Worm (Caenorhabditis elegans) whole organism, midembryonic: ENCODE data around the gene D1022.3.

Experiments
- cog-1 ChIP-seq: sonication (generic microtip); optimal IDR thresholded peaks from 2 replicates; lab custom pipeline; 2016; ENCODE audit warnings: missing genetic modification characterization, missing compliant biosample characterization
- flt-1 ChIP-seq: fragments of 200-800 bp; sonication (Bioruptor generic); IDR thresholded peaks from 2 replicates; pipeline ENCODE4 v1.3.6; 2022; ENCODE audit warnings: missing genetic modification characterization, missing compliant biosample characterization
- klf-2 ChIP-seq: fragments of 200-800 bp; sonication (Bioruptor generic); conservative IDR thresholded peaks from 2 replicates; pipeline ENCODE4 v1.3.6; 2022; ENCODE audit warnings: missing genetic modification reagents, missing genetic modification characterization, missing compliant biosample characterization
- med-1 ChIP-seq: sonication (generic microtip); optimal IDR thresholded peaks from 2 replicates; lab custom pipeline; 2017; ENCODE audit warnings: missing genetic modification characterization, mild to moderate bottlenecking, missing compliant biosample characterization, antibody characterized with exemption, missing genetic modification reagents; ENCODE audit not compliant: insufficient read depth
- ref-1 ChIP-seq: fragments of 200-800 bp; sonication (Bioruptor generic); conservative IDR thresholded peaks from 2 replicates; pipeline ENCODE4 v1.3.6; 2022; ENCODE audit warnings: missing genetic modification reagents, missing genetic modification characterization, missing compliant biosample characterization
- tab-1 ChIP-seq: fragments of 200-800 bp; sonication (Bioruptor generic); IDR thresholded peaks from 2 replicates; pipeline ENCODE4 v1.3.6; 2022; ENCODE audit warnings: missing genetic modification characterization, missing compliant biosample characterization

DNA sequence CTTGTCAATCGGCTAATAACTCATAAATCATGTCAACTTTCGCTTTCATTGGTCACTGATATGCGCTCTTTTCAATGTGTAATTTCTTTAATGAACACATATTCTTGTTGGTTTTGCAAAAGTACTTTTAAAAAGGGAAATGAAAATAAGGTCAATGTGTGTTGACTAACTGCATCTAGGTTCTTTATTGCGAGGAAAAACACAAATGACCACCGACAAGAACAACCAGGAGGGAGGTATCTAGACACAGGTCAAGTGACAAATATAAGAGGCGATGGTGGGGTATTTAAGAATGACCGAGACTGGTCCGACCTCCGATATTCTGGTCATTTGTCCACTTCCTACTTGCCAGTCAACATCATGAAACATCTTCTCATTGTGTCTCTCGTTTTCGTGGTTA is 40.0 kb upstream of the D1022.3 start, which contains the start of gene spi-1:
- TF ChIP-seq med-1 (GFP tag; lab: Kevin White, UChicago) = no peak
- no peak for TF ChIP-seq klf-2 (GFP tag; lab: Robert Waterston, UW)
- TF ChIP-seq flt-1 (GFP tag; lab: Robert Waterston, UW) = no peak
- no peak for TF ChIP-seq ref-1 (GFP tag; lab: Robert Waterston, UW)
- TF ChIP-seq cog-1 (tag; lab: Kevin White, UChicago) = no peak
- no peak for TF ChIP-seq tab-1 (GFP tag; lab: Robert Waterston, UW)
